Worm (Caenorhabditis elegans) whole organism, L1 larva: ENCODE measurements around the gene C09B7.2.
A peak's percentile ranks its signal among the peaks of the same experiment; 100 is the strongest.

Experiments used
- C16A3.4 ChIP-seq: fragments of 150-350 bp; optimal IDR thresholded peaks from 2 replicates; lab custom pipeline; 2014; ENCODE audit warnings: missing biosample characterization, missing genetic modification characterization
- C34B4.2 ChIP-seq: sonication (generic microtip); optimal IDR thresholded peaks from 2 replicates; lab custom pipeline; 2017; ENCODE audit warnings: mild to moderate bottlenecking, missing genetic modification characterization, missing compliant biosample characterization
- alr-1 ChIP-seq: fragments of 200-800 bp; sonication (Bioruptor generic); optimal IDR thresholded peaks from 2 replicates; lab custom pipeline; 2018; ENCODE audit warnings: borderline replicate concordance, mild to moderate bottlenecking, missing genetic modification characterization, missing compliant biosample characterization
- aly-2 ChIP-seq: fragments of 150-350 bp; optimal IDR thresholded peaks from 2 replicates; lab custom pipeline; 2014; ENCODE audit warnings: missing biosample characterization, missing genetic modification characterization
- ama-1 ChIP-seq: fragments of 150-350 bp; optimal IDR thresholded peaks from 2 replicates; lab custom pipeline; 2014
- blmp-1 ChIP-seq: fragments of 150-350 bp; optimal IDR thresholded peaks from 2 replicates; lab custom pipeline; 2014; ENCODE audit warnings: missing biosample characterization, missing genetic modification characterization
- ceh-63 ChIP-seq: fragments of 200-800 bp; sonication (Bioruptor generic); optimal IDR thresholded peaks from 2 replicates; lab custom pipeline; 2018; ENCODE audit warnings: mild to moderate bottlenecking, missing genetic modification characterization, missing compliant biosample characterization
- ceh-8 ChIP-seq: fragments of 200-800 bp; sonication (Bioruptor generic); optimal IDR thresholded peaks from 2 replicates; lab custom pipeline; 2018; ENCODE audit warnings: mild to moderate bottlenecking, missing genetic modification characterization, moderate library complexity, missing compliant biosample characterization
- dsc-1 ChIP-seq: sonication (generic microtip); optimal IDR thresholded peaks from 2 replicates; lab custom pipeline; 2016; ENCODE audit warnings: mild to moderate bottlenecking, missing genetic modification characterization, missing compliant biosample characterization
- efl-1 ChIP-seq, 4 experiments: fragments of 150-350 bp; optimal IDR thresholded peaks in 3 of 4; peaks in 1 of 4; 1 replicate in 1 of 4; 2 replicates in 3 of 4; lab custom pipeline; 2014; ENCODE audit warnings: missing biosample characterization in 2 of 4, missing genetic modification characterization in 2 of 4, missing genetic modification reagents in 2 of 4
- efl-3 ChIP-seq: fragments of 200-800 bp; sonication (Bioruptor generic); optimal IDR thresholded peaks from 2 replicates; lab custom pipeline; 2018; ENCODE audit warnings: mild to moderate bottlenecking, missing genetic modification characterization, missing compliant biosample characterization
- egl-13 ChIP-seq: sonication (generic microtip); optimal IDR thresholded peaks from 2 replicates; lab custom pipeline; 2016; ENCODE audit warnings: missing genotype, missing genetic modification reagents, missing genetic modification characterization, missing compliant biosample characterization
- egl-27 ChIP-seq, 2 experiments: fragments of 150-350 bp in 1 of 2; sonication (generic microtip); optimal IDR thresholded peaks; 3 replicates each; lab custom pipeline; 2017 to 2018; ENCODE audit warnings: missing biosample characterization in 2 of 2, missing genetic modification characterization in 2 of 2, missing genetic modification reagents in 2 of 2
- fkh-10 ChIP-seq: sonication (generic microtip); optimal IDR thresholded peaks from 2 replicates; lab custom pipeline; 2017; ENCODE audit warnings: missing biosample characterization, missing genetic modification reagents, missing genetic modification characterization
- fkh-4 ChIP-seq: sonication (generic microtip); optimal IDR thresholded peaks from 2 replicates; lab custom pipeline; 2016; ENCODE audit warnings: missing compliant biosample characterization, missing genetic modification characterization, borderline replicate concordance
- fos-1 ChIP-seq: fragments of 150-350 bp; optimal IDR thresholded peaks from 2 replicates; lab custom pipeline; 2014; ENCODE audit warnings: missing biosample characterization, missing genetic modification characterization
- grh-1 ChIP-seq: fragments of 200-800 bp; sonication (Bioruptor generic); IDR thresholded peaks from 2 replicates; pipeline ENCODE4 v1.3.6; 2022; ENCODE audit warnings: missing genetic modification reagents, missing genetic modification characterization, missing compliant biosample characterization
- hlh-17 ChIP-seq: fragments of 200-800 bp; sonication (Bioruptor generic); optimal IDR thresholded peaks from 2 replicates; lab custom pipeline; 2018; ENCODE audit warnings: missing genetic modification characterization, mild to moderate bottlenecking, missing compliant biosample characterization, moderate library complexity, borderline replicate concordance
- hlh-4 ChIP-seq: sonication (generic microtip); optimal IDR thresholded peaks from 2 replicates; lab custom pipeline; 2016; ENCODE audit warnings: mild to moderate bottlenecking, missing genetic modification characterization, missing compliant biosample characterization
- jun-1 ChIP-seq: fragments of 150-350 bp; optimal IDR thresholded peaks from 2 replicates; lab custom pipeline; 2014; ENCODE audit warnings: missing biosample characterization, missing genetic modification reagents, missing genetic modification characterization
- lin-14 ChIP-seq: fragments of 200-800 bp; sonication (Bioruptor generic); optimal IDR thresholded peaks from 2 replicates; lab custom pipeline; 2018; ENCODE audit warnings: mild to moderate bottlenecking, missing genetic modification characterization, moderate library complexity, missing compliant biosample characterization
- lin-15B ChIP-seq: fragments of 150-350 bp; sonication (generic microtip); optimal IDR thresholded peaks from 3 replicates; lab custom pipeline; 2014; ENCODE audit warnings: missing biosample characterization, missing genetic modification characterization
- lin-35 ChIP-seq, 2 experiments: fragments of 150-350 bp; optimal IDR thresholded peaks; 2 replicates each; lab custom pipeline; 2014; ENCODE audit warnings: missing biosample characterization in 2 of 2, missing genetic modification characterization in 2 of 2, missing genetic modification reagents in 2 of 2
- lin-39 ChIP-seq: fragments of 150-350 bp; optimal IDR thresholded peaks from 2 replicates; lab custom pipeline; 2014; ENCODE audit warnings: missing biosample characterization, missing genetic modification reagents, missing genetic modification characterization
- lsy-2 ChIP-seq, 2 experiments: fragments of 150-350 bp; optimal IDR thresholded peaks; 2 replicates each; lab custom pipeline; 2014; ENCODE audit warnings: missing biosample characterization in 2 of 2, missing genetic modification characterization in 2 of 2
- mdl-1 ChIP-seq, 2 experiments: fragments of 150-350 bp; optimal IDR thresholded peaks; 2 replicates each; lab custom pipeline; 2014 to 2017; ENCODE audit warnings: missing biosample characterization in 2 of 2, missing genetic modification characterization in 2 of 2, inconsistent platforms in 1 of 2
- nhr-11 ChIP-seq: fragments of 150-350 bp; optimal IDR thresholded peaks from 2 replicates; lab custom pipeline; 2014; ENCODE audit warnings: missing biosample characterization, missing genetic modification characterization
- nhr-12 ChIP-seq: sonication (generic microtip); optimal IDR thresholded peaks from 2 replicates; lab custom pipeline; 2017; ENCODE audit warnings: missing biosample characterization, missing genetic modification characterization
- nhr-19 ChIP-seq: fragments of 200-800 bp; sonication (Bioruptor generic); conservative IDR thresholded peaks from 2 replicates; pipeline ENCODE4 v1.3.6; 2022; ENCODE audit warnings: missing genetic modification characterization, missing compliant biosample characterization
- nhr-237 ChIP-seq: fragments of 150-350 bp; optimal IDR thresholded peaks from 2 replicates; lab custom pipeline; 2014; ENCODE audit warnings: missing biosample characterization, missing genetic modification characterization
- nhr-28 ChIP-seq: fragments of 150-350 bp; optimal IDR thresholded peaks from 2 replicates; lab custom pipeline; 2014; ENCODE audit warnings: missing biosample characterization, missing genetic modification characterization
- nhr-47 ChIP-seq: sonication (generic microtip); optimal IDR thresholded peaks from 2 replicates; lab custom pipeline; 2016; ENCODE audit warnings: mild to moderate bottlenecking, missing genetic modification characterization, moderate library complexity, missing compliant biosample characterization
- nhr-71 ChIP-seq: sonication (generic microtip); optimal IDR thresholded peaks from 2 replicates; lab custom pipeline; 2016; ENCODE audit warnings: mild to moderate bottlenecking, missing genetic modification characterization, moderate library complexity, missing compliant biosample characterization
- nhr-76 ChIP-seq: sonication (generic microtip); optimal IDR thresholded peaks from 2 replicates; lab custom pipeline; 2017; ENCODE audit warnings: missing biosample characterization, missing genetic modification characterization
- nhr-77 ChIP-seq: fragments of 150-350 bp; optimal IDR thresholded peaks from 2 replicates; lab custom pipeline; 2014; ENCODE audit warnings: missing biosample characterization, missing genetic modification characterization
- nhr-90 ChIP-seq: sonication (generic microtip); optimal IDR thresholded peaks from 2 replicates; lab custom pipeline; 2016; ENCODE audit warnings: mild to moderate bottlenecking, missing genetic modification characterization, missing compliant biosample characterization; ENCODE audit not compliant: poor library complexity
- pag-3 ChIP-seq: sonication (generic microtip); optimal IDR thresholded peaks from 2 replicates; lab custom pipeline; 2017; ENCODE audit warnings: missing genetic modification characterization, mild to moderate bottlenecking, missing compliant biosample characterization, antibody characterized with exemption, borderline replicate concordance; ENCODE audit not compliant: insufficient read depth
- pqm-1 ChIP-seq: sonication (generic microtip); optimal IDR thresholded peaks from 3 replicates; lab custom pipeline; 2017; ENCODE audit warnings: missing biosample characterization, missing genetic modification characterization
- rnt-1 ChIP-seq: sonication (generic microtip); optimal IDR thresholded peaks from 2 replicates; lab custom pipeline; 2016; ENCODE audit warnings: mild to moderate bottlenecking, missing genetic modification characterization, moderate library complexity, missing compliant biosample characterization
- skn-1 ChIP-seq: fragments of 150-350 bp; optimal IDR thresholded peaks from 2 replicates; lab custom pipeline; 2014; ENCODE audit warnings: missing biosample characterization, missing genetic modification characterization
- snpc-4 ChIP-seq: fragments of 150-350 bp; optimal IDR thresholded peaks from 2 replicates; lab custom pipeline; 2014; ENCODE audit warnings: missing biosample characterization, missing genetic modification characterization
- snu-23 ChIP-seq: sonication (generic microtip); optimal IDR thresholded peaks from 2 replicates; lab custom pipeline; 2016; ENCODE audit warnings: missing genetic modification characterization, missing compliant biosample characterization
- sox-4 ChIP-seq: sonication (generic microtip); optimal IDR thresholded peaks from 2 replicates; lab custom pipeline; 2016; ENCODE audit warnings: missing genetic modification characterization, missing compliant biosample characterization
- sup-37 ChIP-seq: fragments of 200-800 bp; sonication (Bioruptor generic); optimal IDR thresholded peaks from 2 replicates; lab custom pipeline; 2018; ENCODE audit warnings: mild to moderate bottlenecking, missing genetic modification characterization, missing compliant biosample characterization
- swsn-7 ChIP-seq: sonication (generic microtip); optimal IDR thresholded peaks from 2 replicates; lab custom pipeline; 2016; ENCODE audit warnings: missing genetic modification characterization, missing compliant biosample characterization
- tbx-2 ChIP-seq: sonication (generic microtip); optimal IDR thresholded peaks from 2 replicates; lab custom pipeline; 2016; ENCODE audit warnings: missing genetic modification characterization, missing compliant biosample characterization
- tlp-1 ChIP-seq: fragments of 150-350 bp; optimal IDR thresholded peaks from 2 replicates; lab custom pipeline; 2014; ENCODE audit warnings: missing biosample characterization, missing genetic modification characterization
- unc-30 ChIP-seq: sonication (generic microtip); optimal IDR thresholded peaks from 2 replicates; lab custom pipeline; 2017; ENCODE audit warnings: missing biosample characterization, missing genetic modification characterization
- unc-86 ChIP-seq: sonication (generic microtip); optimal IDR thresholded peaks from 2 replicates; lab custom pipeline; 2016; ENCODE audit warnings: missing genetic modification characterization, missing compliant biosample characterization
- xbp-1 ChIP-seq: sonication (generic microtip); optimal IDR thresholded peaks from 2 replicates; lab custom pipeline; 2016; ENCODE audit warnings: missing genetic modification characterization, missing compliant biosample characterization
- zag-1 ChIP-seq: fragments of 150-350 bp; optimal IDR thresholded peaks from 2 replicates; lab custom pipeline; 2014; ENCODE audit warnings: missing biosample characterization, missing genetic modification characterization
- zip-4 ChIP-seq: fragments of 200-800 bp; sonication (Bioruptor generic); optimal IDR thresholded peaks from 2 replicates; lab custom pipeline; 2018; ENCODE audit warnings: mild to moderate bottlenecking, missing genetic modification characterization, moderate library complexity, missing compliant biosample characterization
- ztf-4 ChIP-seq: fragments of 150-350 bp; optimal IDR thresholded peaks from 2 replicates; lab custom pipeline; 2014; ENCODE audit warnings: missing biosample characterization, missing genetic modification characterization

The C09B7.2 gene

ce11 chrX:2667779-2668178 is at the start of gene C09B7.2:
C09B7.2 (plus strand) TSS chrX:2668127.
- TF ChIP-seq unc-86 (tag; lab: Kevin White, UChicago) (peak; percentile 25), C34B4.2 (tag; lab: Kevin White, UChicago) (no peak), grh-1 (GFP tag; lab: Robert Waterston, UW) (no peak), xbp-1 (tag; lab: Kevin White, UChicago) (peak; percentile 46), skn-1 (tag; lab: Kevin White, UChicago) (peak; percentile 96), hlh-17 (GFP tag; lab: Kevin White, UChicago) (no peak), rnt-1 (tag; lab: Kevin White, UChicago) (peak; percentile 58), nhr-11 (peak; percentile 21), lin-35 (GFP tag; optimal IDR thresholded peaks at IDR 0.05; lab: Kevin White, UChicago) (peak; percentile 41 to 74), alr-1 (no peak), egl-13 (tag; lab: Kevin White, UChicago) (no peak), blmp-1 (tag; lab: Kevin White, UChicago) (peak; percentile 54), lin-39 (no peak), dsc-1 (tag; lab: Kevin White, UChicago) (peak; percentile 48), fkh-4 (tag; lab: Kevin White, UChicago) (no peak), nhr-76 (no peak), jun-1 (tag; lab: Kevin White, UChicago) (no peak), lin-14 (GFP tag; lab: Kevin White, UChicago) (peak; percentile 98), C16A3.4 (tag; lab: Kevin White, UChicago) (peak; percentile 34), nhr-28 (tag; lab: Kevin White, UChicago) (no peak), nhr-237 (tag; lab: Kevin White, UChicago) (peak; percentile 9), fos-1 (tag; lab: Kevin White, UChicago) (peak; percentile 51), efl-1 (optimal IDR thresholded peaks at IDR 0.05; lab: Kevin White, UChicago) (peak; percentile 41 to 54), efl-1 (GFP tag; optimal IDR thresholded peaks at IDR 0.05 in 1 of 2; lab: Kevin White, UChicago) (peak; percentile 12 to 93), nhr-77 (tag; lab: Kevin White, UChicago) (peak; percentile 63), nhr-19 (GFP tag; lab: Robert Waterston, UW) (peak; percentile 73), lin-15B (no peak), sox-4 (no peak), swsn-7 (tag; lab: Kevin White, UChicago) (peak; percentile 71), zag-1 (tag; lab: Kevin White, UChicago) (no peak), nhr-71 (tag; lab: Kevin White, UChicago) (peak; percentile 89), unc-30 (tag; lab: Kevin White, UChicago) (no peak), sup-37 (GFP tag; lab: Kevin White, UChicago) (no peak), nhr-12 (tag; lab: Kevin White, UChicago) (no peak), egl-27 (tag; optimal IDR thresholded peaks at IDR 0.05; lab: Kevin White, UChicago) (no peak), tbx-2 (peak; percentile 66), ztf-4 (tag; lab: Kevin White, UChicago) (no peak), snu-23 (GFP tag; lab: Kevin White, UChicago) (peak; percentile 87), lsy-2 (tag; optimal IDR thresholded peaks at IDR 0.05; lab: Kevin White, UChicago) (peak; percentile 60 to 68), nhr-47 (tag; lab: Kevin White, UChicago) (peak; percentile 73), pag-3 (tag; lab: Kevin White, UChicago) (no peak), fkh-10 (GFP tag; lab: Kevin White, UChicago) (no peak), ceh-8 (GFP tag; lab: Kevin White, UChicago) (no peak), hlh-4 (tag; lab: Kevin White, UChicago) (no peak), ama-1 (lab: Kevin White, UChicago) (no peak), ceh-63 (GFP tag; lab: Kevin White, UChicago) (no peak), mdl-1 (tag; optimal IDR thresholded peaks at IDR 0.05; lab: Kevin White, UChicago) (peak in 1 of 2 experiments; percentile 96), pqm-1 (tag; lab: Kevin White, UChicago) (no peak), snpc-4 (tag; lab: Kevin White, UChicago) (no peak), aly-2 (tag; lab: Kevin White, UChicago) (no peak), nhr-90 (tag; lab: Kevin White, UChicago) (peak; percentile 78), zip-4 (no peak), tlp-1 (no peak), efl-3 (GFP tag; lab: Kevin White, UChicago) (no peak)
